Fruit fly (Drosophila melanogaster) whole organism, pupa: Measurements from ENCODE around the gene Rcc1.

ENCODE experiments used
- CG10348 ChIP-seq: fragments of 200-800 bp; sonication (Bioruptor generic); IDR thresholded peaks from 2 replicates; pipeline ENCODE4 v1.3.6; 2022; ENCODE audit warnings: missing biosample characterization, missing genetic modification characterization
- CG15710 ChIP-seq: fragments of 200-800 bp; sonication (Bioruptor generic); optimal IDR thresholded peaks from 2 replicates; lab custom pipeline; 2018; ENCODE audit warnings: missing biosample characterization, mild to moderate bottlenecking, missing genetic modification characterization, moderate library complexity
- Pif1A ChIP-seq: fragments of 200-800 bp; sonication (Bioruptor generic); optimal IDR thresholded peaks from 3 replicates; lab custom pipeline; 2016; ENCODE audit warnings: missing biosample characterization, missing genetic modification characterization
- Pif1B ChIP-seq: fragments of 200-800 bp; sonication (Bioruptor generic); optimal IDR thresholded peaks from 3 replicates; lab custom pipeline; 2016; ENCODE audit warnings: missing biosample characterization, missing genetic modification characterization

DNA sequence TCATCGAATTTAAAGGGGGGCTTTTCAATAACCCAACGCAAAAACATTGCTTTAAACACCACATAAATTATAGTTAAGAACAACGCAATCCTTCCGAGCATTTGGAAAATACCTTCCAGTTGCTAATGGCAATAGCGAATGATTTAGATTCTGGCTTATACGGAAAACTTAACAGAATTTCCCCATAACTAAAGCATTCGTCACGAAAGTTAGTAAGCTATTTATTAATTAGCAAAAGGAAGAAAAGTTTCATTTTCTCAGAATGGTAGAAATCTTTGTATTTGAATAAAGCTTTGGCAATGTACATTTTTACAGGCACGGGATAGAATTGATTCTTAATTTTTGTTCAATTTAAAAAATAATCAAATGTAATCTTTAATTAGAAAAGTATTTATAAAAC is 28.6 kb downstream of the Rcc1 start, which contains the start of gene CG32413:
- TF ChIP-seq Pif1A (GFP tag; lab: Kevin White, UChicago) (no peak), CG10348 (no peak), Pif1B (GFP tag; lab: Kevin White, UChicago) (no peak), CG15710 (tag; lab: Kevin White, UChicago) (no peak)
